Fruit fly (Drosophila melanogaster) whole organism: ENCODE data around the gene side-IV.

Experiments used
- CG8478 ChIP-seq: fragments of >200 bp; optimal IDR thresholded peaks from 2 replicates; lab custom pipeline; 2018; ENCODE audit warnings: inconsistent platforms
- EcR ChIP-seq, 2 experiments: fragments of >200 bp; optimal IDR thresholded peaks; 2 replicates each; lab custom pipeline; 2017; ENCODE audit warnings: missing biosample characterization in 2 of 2, missing genetic modification characterization in 2 of 2, missing genetic modification reagents in 2 of 2
- pan ChIP-seq: fragments of >200 bp; optimal IDR thresholded peaks from 2 replicates; lab custom pipeline; 2017
- psq ChIP-seq: fragments of >200 bp; optimal IDR thresholded peaks from 2 replicates; lab custom pipeline; 2017
- usp ChIP-seq: fragments of >200 bp; optimal IDR thresholded peaks from 2 replicates; lab custom pipeline; 2017; ENCODE audit warnings: missing biosample characterization, missing genetic modification characterization, mixed read lengths

DNA sequence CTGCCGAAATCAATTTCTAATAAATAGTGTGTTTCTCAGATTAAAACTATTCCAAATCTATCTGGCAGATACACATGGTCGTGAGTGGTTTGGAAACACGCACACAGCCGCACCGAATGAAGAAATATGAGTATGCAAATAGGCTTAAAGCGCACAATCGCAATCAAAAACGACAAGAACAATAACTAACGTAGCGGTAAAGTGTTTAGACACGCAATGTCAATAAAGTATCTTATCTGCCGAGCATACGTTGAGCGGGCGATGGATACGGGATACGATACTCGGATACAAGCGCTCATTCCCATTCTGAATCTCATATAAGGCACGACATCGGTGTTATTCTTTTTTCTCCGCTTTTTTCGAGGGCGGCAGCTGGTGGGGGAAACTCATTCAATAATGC is 4.3 kb upstream of the side-IV start:
- TF ChIP-seq pan (lab: Kevin White, UChicago) (no peak), psq (no peak), EcR (GFP tag; optimal IDR thresholded peaks at IDR 0.05; lab: Kevin White, UChicago) (no peak), CG8478 (lab: Kevin White, UChicago) (no peak), usp (GFP tag; lab: Kevin White, UChicago) (no peak)
